Fruit fly (Drosophila melanogaster) whole organism, embryonic: ENCODE data around the gene aos.

Experiments
- Ada2b ChIP-seq: fragments of 200-800 bp; sonication (Bioruptor generic); IDR thresholded peaks from 2 replicates; pipeline ENCODE4 v1.3.6; 2022; ENCODE audit warnings: missing biosample characterization, missing genetic modification characterization
- Adf1 ChIP-seq: fragments of 200-800 bp; sonication (Bioruptor generic); IDR thresholded peaks from 2 replicates; pipeline ENCODE4 v1.3.6; 2022; ENCODE audit warnings: missing biosample characterization, missing genetic modification characterization
- Atf3 ChIP-seq: fragments of 200-800 bp; sonication (Bioruptor generic); optimal IDR thresholded peaks from 3 replicates; lab custom pipeline; 2016; ENCODE audit warnings: missing biosample characterization, missing genetic modification characterization
- Bdp1 ChIP-seq: fragments of 200-800 bp; sonication (Bioruptor generic); optimal IDR thresholded peaks from 3 replicates; lab custom pipeline; 2016; ENCODE audit warnings: missing biosample characterization, missing genetic modification characterization
- CG11093 ChIP-seq: fragments of 200-800 bp; sonication (Bioruptor generic); IDR thresholded peaks from 3 replicates; pipeline ENCODE4 v1.3.6; 2022; ENCODE audit warnings: missing biosample characterization, missing genetic modification characterization
- CG13424 ChIP-seq: fragments of 200-800 bp; sonication (Bioruptor generic); optimal IDR thresholded peaks from 2 replicates; lab custom pipeline; 2019; ENCODE audit warnings: missing biosample characterization, mild to moderate bottlenecking, missing genetic modification characterization, moderate library complexity
- CG16779 ChIP-seq: fragments of 200-800 bp; sonication (Bioruptor generic); IDR thresholded peaks from 2 replicates; pipeline ENCODE4 v1.3.6; 2022; ENCODE audit warnings: missing biosample characterization, missing genetic modification characterization
- CG16815 ChIP-seq: fragments of 200-800 bp; sonication (Bioruptor generic); optimal IDR thresholded peaks from 3 replicates; lab custom pipeline; 2017; ENCODE audit warnings: missing biosample characterization, mild to moderate bottlenecking, missing genetic modification characterization
- CG16863 ChIP-seq: fragments of 200-800 bp; sonication (Bioruptor generic); optimal IDR thresholded peaks from 3 replicates; lab custom pipeline; 2016; ENCODE audit warnings: missing biosample characterization, missing genetic modification characterization
- CG17359 ChIP-seq: fragments of 200-800 bp; sonication (Bioruptor generic); optimal IDR thresholded peaks from 3 replicates; lab custom pipeline; 2018; ENCODE audit warnings: missing biosample characterization, mild to moderate bottlenecking, missing genetic modification characterization, moderate library complexity
- CG1832 ChIP-seq: fragments of 200-800 bp; sonication (Bioruptor generic); optimal IDR thresholded peaks from 2 replicates; lab custom pipeline; 2017; ENCODE audit warnings: missing biosample characterization, mild to moderate bottlenecking, missing genetic modification characterization, inconsistent platforms
- CG18599 ChIP-seq: fragments of 200-800 bp; sonication (Bioruptor generic); optimal IDR thresholded peaks from 3 replicates; lab custom pipeline; 2017; ENCODE audit warnings: missing biosample characterization, missing genetic modification characterization, mild to moderate bottlenecking, moderate library complexity, missing genetic modification reagents
- CG2889 ChIP-seq: fragments of 200-800 bp; sonication (Bioruptor generic); IDR thresholded peaks from 3 replicates; pipeline ENCODE4 v1.3.6; 2022; ENCODE audit warnings: missing biosample characterization, missing genetic modification characterization
- CG3163 ChIP-seq: fragments of 200-800 bp; sonication (Bioruptor generic); optimal IDR thresholded peaks from 3 replicates; lab custom pipeline; 2016; ENCODE audit warnings: missing biosample characterization, missing genetic modification characterization
- CG33557 ChIP-seq: fragments of 200-800 bp; sonication (Bioruptor generic); optimal IDR thresholded peaks from 2 replicates; lab custom pipeline; 2019; ENCODE audit warnings: missing biosample characterization, mild to moderate bottlenecking, missing genetic modification characterization, moderate library complexity
- CG3847 ChIP-seq: fragments of 200-800 bp; sonication (Bioruptor generic); IDR thresholded peaks from 2 replicates; pipeline ENCODE4 v1.3.6; 2022; ENCODE audit warnings: missing biosample characterization, missing genetic modification characterization
- CG5245 ChIP-seq: fragments of 200-800 bp; sonication (Bioruptor generic); optimal IDR thresholded peaks from 3 replicates; lab custom pipeline; 2016; ENCODE audit warnings: missing biosample characterization, missing genetic modification characterization
- CG6175 ChIP-seq: fragments of 200-800 bp; sonication (Bioruptor generic); IDR thresholded peaks from 3 replicates; pipeline ENCODE4 v1.3.6; 2022; ENCODE audit warnings: missing biosample characterization, missing genetic modification characterization
- CG6683 ChIP-seq: fragments of 200-800 bp; sonication (Bioruptor generic); optimal IDR thresholded peaks from 2 replicates; lab custom pipeline; 2017; ENCODE audit warnings: missing biosample characterization, mild to moderate bottlenecking, missing genetic modification characterization, missing genetic modification reagents
- CG7786 ChIP-seq: fragments of 200-800 bp; sonication (Bioruptor generic); optimal IDR thresholded peaks from 2 replicates; lab custom pipeline; 2016; ENCODE audit warnings: missing biosample characterization, missing genetic modification characterization
- CG7963 ChIP-seq: fragments of 200-800 bp; sonication (Bioruptor generic); IDR thresholded peaks from 3 replicates; pipeline ENCODE4 v1.3.6; 2022; ENCODE audit warnings: missing biosample characterization, missing genetic modification characterization; ENCODE audit not compliant: partially characterized antibody
- CG9215 ChIP-seq: fragments of 200-800 bp; sonication (Bioruptor generic); IDR thresholded peaks from 2 replicates; pipeline ENCODE4 v1.3.6; 2022; ENCODE audit warnings: missing biosample characterization, missing genetic modification characterization
- CG9797 ChIP-seq: fragments of 200-800 bp; sonication (Bioruptor generic); optimal IDR thresholded peaks from 3 replicates; lab custom pipeline; 2018; ENCODE audit warnings: missing biosample characterization, mild to moderate bottlenecking, missing genetic modification characterization
- CG9876 ChIP-seq: fragments of 200-800 bp; sonication (Bioruptor generic); optimal IDR thresholded peaks from 2 replicates; lab custom pipeline; 2016; ENCODE audit warnings: missing biosample characterization, missing genetic modification characterization
- CG9932 ChIP-seq: fragments of 200-800 bp; sonication (Bioruptor generic); IDR thresholded peaks from 2 replicates; pipeline ENCODE4 v1.3.6; 2022; ENCODE audit warnings: missing biosample characterization, missing genetic modification characterization
- CoRest ChIP-seq: fragments of 200-800 bp; sonication (Bioruptor generic); optimal IDR thresholded peaks from 3 replicates; lab custom pipeline; 2018; ENCODE audit warnings: missing biosample characterization, mild to moderate bottlenecking, missing genetic modification characterization, moderate library complexity
- Dbx ChIP-seq: fragments of 200-800 bp; sonication (Bioruptor generic); IDR thresholded peaks from 3 replicates; pipeline ENCODE4 v1.3.6; 2022; ENCODE audit warnings: missing biosample characterization, missing genetic modification characterization
- HLH4C ChIP-seq: fragments of 200-800 bp; sonication (Bioruptor generic); IDR thresholded peaks from 3 replicates; pipeline ENCODE4 v1.3.6; 2022; ENCODE audit warnings: missing biosample characterization, missing genetic modification characterization; ENCODE audit not compliant: partially characterized antibody
- Hey ChIP-seq: fragments of 200-800 bp; sonication (Bioruptor generic); optimal IDR thresholded peaks from 3 replicates; lab custom pipeline; 2018; ENCODE audit warnings: missing biosample characterization, mild to moderate bottlenecking, missing genetic modification characterization
- Hr39 ChIP-seq: fragments of >200 bp; optimal IDR thresholded peaks from 2 replicates; lab custom pipeline; 2017
- Lpt ChIP-seq: fragments of >200 bp; optimal IDR thresholded peaks from 2 replicates; lab custom pipeline; 2018; ENCODE audit warnings: missing biosample characterization, missing genetic modification characterization
- Nf-YC ChIP-seq: fragments of 200-800 bp; optimal IDR thresholded peaks from 3 replicates; lab custom pipeline; 2019; ENCODE audit warnings: missing biosample characterization, mild to moderate bottlenecking, missing genetic modification characterization, moderate library complexity
- Ptx1 ChIP-seq: fragments of 200-800 bp; sonication (Bioruptor generic); IDR thresholded peaks from 2 replicates; pipeline ENCODE4 v1.3.6; 2022; ENCODE audit warnings: missing biosample characterization, missing genetic modification characterization
- Sry-δ ChIP-seq: fragments of 200-800 bp; sonication (Bioruptor generic); optimal IDR thresholded peaks from 2 replicates; lab custom pipeline; 2016; ENCODE audit warnings: missing biosample characterization, missing genetic modification characterization
- Usf ChIP-seq: fragments of 200-800 bp; sonication (Bioruptor generic); optimal IDR thresholded peaks from 2 replicates; lab custom pipeline; 2017; ENCODE audit warnings: missing genotype, missing biosample characterization, missing genetic modification characterization
- YL-1 ChIP-seq: fragments of 200-800 bp; sonication (Bioruptor generic); optimal IDR thresholded peaks from 3 replicates; lab custom pipeline; 2017; ENCODE audit warnings: missing biosample characterization, mild to moderate bottlenecking, missing genetic modification characterization
- ab ChIP-seq: fragments of 200-800 bp; sonication (Bioruptor generic); optimal IDR thresholded peaks from 2 replicates; lab custom pipeline; 2016; ENCODE audit warnings: missing biosample characterization, missing genetic modification characterization
- croc ChIP-seq: fragments of 200-800 bp; sonication (Bioruptor generic); conservative IDR thresholded peaks from 3 replicates; pipeline ENCODE4 v1.3.6; 2022; ENCODE audit warnings: missing biosample characterization, missing genetic modification characterization
- en ChIP-seq: fragments of 200-800 bp; sonication (Bioruptor generic); optimal IDR thresholded peaks from 2 replicates; lab custom pipeline; 2016; ENCODE audit warnings: missing biosample characterization, missing genetic modification characterization
- gce ChIP-seq: fragments of 200-800 bp; sonication (Bioruptor generic); IDR thresholded peaks from 3 replicates; pipeline ENCODE4 v1.3.6; 2022; ENCODE audit warnings: missing biosample characterization, missing genetic modification characterization
- gfzf ChIP-seq: fragments of 200-800 bp; sonication (Bioruptor generic); optimal IDR thresholded peaks from 2 replicates; lab custom pipeline; 2016; ENCODE audit warnings: missing biosample characterization, mild to moderate bottlenecking, missing genetic modification characterization, moderate library complexity
- hbn ChIP-seq: fragments of 200-800 bp; sonication (Bioruptor generic); IDR thresholded peaks from 2 replicates; pipeline ENCODE4 v1.3.6; 2022; ENCODE audit warnings: missing biosample characterization, missing genetic modification characterization; ENCODE audit not compliant: partially characterized antibody
- jing ChIP-seq: fragments of 200-800 bp; sonication (Bioruptor generic); optimal IDR thresholded peaks from 2 replicates; lab custom pipeline; 2018; ENCODE audit warnings: missing biosample characterization, mild to moderate bottlenecking, missing genetic modification characterization
- knrl ChIP-seq: fragments of 200-800 bp; sonication (Bioruptor generic); IDR thresholded peaks from 3 replicates; pipeline ENCODE4 v1.3.6; 2022; ENCODE audit warnings: missing biosample characterization, missing genetic modification characterization; ENCODE audit not compliant: partially characterized antibody
- lilli ChIP-seq: fragments of 200-800 bp; sonication (Bioruptor generic); optimal IDR thresholded peaks from 3 replicates; lab custom pipeline; 2016; ENCODE audit warnings: missing biosample characterization, missing genetic modification characterization
- lmd ChIP-seq: fragments of 200-800 bp; sonication (Bioruptor generic); IDR thresholded peaks from 2 replicates; pipeline ENCODE4 v1.3.6; 2022; ENCODE audit warnings: missing biosample characterization, missing genetic modification characterization
- pho ChIP-seq: fragments of 200-800 bp; sonication (Bioruptor generic); optimal IDR thresholded peaks from 2 replicates; lab custom pipeline; 2016; ENCODE audit warnings: missing biosample characterization, missing genetic modification characterization
- pita ChIP-seq: fragments of 200-800 bp; sonication (Bioruptor generic); optimal IDR thresholded peaks from 2 replicates; lab custom pipeline; 2017; ENCODE audit warnings: missing biosample characterization, mild to moderate bottlenecking, missing genetic modification characterization
- pros ChIP-seq: fragments of 200-800 bp; sonication (Bioruptor generic); optimal IDR thresholded peaks from 3 replicates; lab custom pipeline; 2019; ENCODE audit warnings: missing biosample characterization, mild to moderate bottlenecking, missing genetic modification characterization, moderate library complexity
- psq ChIP-seq: fragments of 200-800 bp; sonication (Bioruptor generic); optimal IDR thresholded peaks from 2 replicates; lab custom pipeline; 2017; ENCODE audit warnings: missing biosample characterization, missing genetic modification characterization
- sob ChIP-seq: fragments of 200-800 bp; sonication (Bioruptor generic); IDR thresholded peaks from 2 replicates; pipeline ENCODE4 v1.3.6; 2022; ENCODE audit warnings: missing biosample characterization, missing genetic modification characterization
- tx ChIP-seq: fragments of 200-800 bp; sonication (Bioruptor generic); optimal IDR thresholded peaks from 2 replicates; lab custom pipeline; 2016; ENCODE audit warnings: missing biosample characterization, missing genetic modification characterization
- vnd ChIP-seq: fragments of 200-800 bp; sonication (Bioruptor generic); IDR thresholded peaks from 3 replicates; pipeline ENCODE4 v1.3.6; 2022; ENCODE audit warnings: missing biosample characterization, missing genetic modification characterization; ENCODE audit not compliant: partially characterized antibody

Gene aos

DNA sequence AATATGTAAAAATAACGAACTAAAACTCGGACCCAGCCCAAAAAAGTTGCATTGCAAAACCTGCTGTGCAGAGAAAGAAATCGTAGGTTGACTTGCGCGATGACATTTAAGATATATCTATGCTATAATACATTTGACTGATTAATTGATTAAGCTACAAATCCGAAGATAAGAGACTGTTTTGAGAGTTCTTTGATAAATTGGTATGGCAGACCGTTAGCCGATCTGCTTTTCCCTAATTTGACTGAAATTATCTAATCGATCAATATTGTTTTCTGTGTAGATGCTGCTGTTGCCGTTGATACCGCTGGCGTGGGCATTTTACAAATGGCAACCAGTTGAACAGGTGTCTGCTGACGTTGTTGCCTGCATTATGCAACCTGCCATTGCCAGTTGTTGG, 1.3 kb downstream of the aos start (continued):
- no peak for TF ChIP-seq CG11093 (GFP tag; lab: Robert Waterston, UW)
- no peak for TF ChIP-seq CG33557 (GFP tag; lab: Kevin White, UChicago)
- TF ChIP-seq CG9215 (GFP tag; lab: Robert Waterston, UW): no peak
- TF ChIP-seq lilli (GFP tag; lab: Kevin White, UChicago): no peak
- TF ChIP-seq knrl (GFP tag; lab: Robert Waterston, UW): no peak
- peak; percentile 17 for TF ChIP-seq CoRest
- TF ChIP-seq Dbx (GFP tag; lab: Robert Waterston, UW): no peak
- no peak for TF ChIP-seq gce (GFP tag; lab: Robert Waterston, UW)
- TF ChIP-seq pita: no peak
- TF ChIP-seq CG1832: no peak
- no peak for TF ChIP-seq sob (GFP tag; lab: Robert Waterston, UW)
- TF ChIP-seq Lpt (GFP tag; lab: Kevin White, UChicago): no peak
- no peak for TF ChIP-seq Atf3 (GFP tag; lab: Kevin White, UChicago)
- no peak for TF ChIP-seq Bdp1 (GFP tag; lab: Kevin White, UChicago)
- no peak for TF ChIP-seq gfzf (GFP tag; lab: Kevin White, UChicago)
- TF ChIP-seq Ada2b: no peak; the same call in 1 of the 2 replicates
- no peak for TF ChIP-seq CG16863 (GFP tag; lab: Kevin White, UChicago)
- no peak for TF ChIP-seq croc
- no peak for TF ChIP-seq lmd (GFP tag; lab: Robert Waterston, UW)
- no peak for TF ChIP-seq YL-1 (GFP tag; lab: Kevin White, UChicago)
- TF ChIP-seq CG18599 (GFP tag; lab: Kevin White, UChicago): no peak
- no peak for TF ChIP-seq CG3847 (GFP tag; lab: Robert Waterston, UW)
- TF ChIP-seq CG7963: no peak
- TF ChIP-seq hbn: no peak
- no peak for TF ChIP-seq CG9876
- no peak for TF ChIP-seq psq (GFP tag; lab: Kevin White, UChicago)
- no peak for TF ChIP-seq CG6175 (GFP tag; lab: Robert Waterston, UW)
- no peak for TF ChIP-seq pros
- no peak for TF ChIP-seq CG16815 (GFP tag; lab: Kevin White, UChicago)
- no peak for TF ChIP-seq en (GFP tag; lab: Kevin White, UChicago)
- TF ChIP-seq vnd (GFP tag; lab: Robert Waterston, UW): no peak
- TF ChIP-seq CG16779 (GFP tag; lab: Robert Waterston, UW): no peak
- no peak for TF ChIP-seq tx (GFP tag; lab: Kevin White, UChicago)
- peak; percentile 63 for TF ChIP-seq CG13424 (tag; lab: Kevin White, UChicago)
- 0 out of 3 replicates have a peak, but pooled peaks have one; percentile 21 for TF ChIP-seq HLH4C (GFP tag; lab: Robert Waterston, UW)
- TF ChIP-seq CG3163: no peak
- no peak for TF ChIP-seq Usf
- TF ChIP-seq CG2889 (GFP tag; lab: Robert Waterston, UW): no peak
- TF ChIP-seq CG17359: peak; percentile 38
- TF ChIP-seq CG7786: no peak
- no peak for TF ChIP-seq CG5245
- peak; percentile 27 for TF ChIP-seq jing
- TF ChIP-seq Sry-δ: no peak
- TF ChIP-seq CG6683: no peak
- no peak for TF ChIP-seq Adf1
- TF ChIP-seq Hr39 (lab: Kevin White, UChicago): no peak
- no peak for TF ChIP-seq Hey (tag; lab: Kevin White, UChicago)
- TF ChIP-seq CG9797 (GFP tag; lab: Kevin White, UChicago): no peak
- no peak for TF ChIP-seq pho (GFP tag; lab: Kevin White, UChicago)
- peak; percentile 57 for TF ChIP-seq Ptx1 (GFP tag; lab: Robert Waterston, UW)
- peak; percentile 14 for TF ChIP-seq Nf-YC (tag; lab: Kevin White, UChicago)
- TF ChIP-seq ab: no peak
- no peak for TF ChIP-seq CG9932 (GFP tag; lab: Robert Waterston, UW)
